Worm (Caenorhabditis elegans): ENCODE results near the gene ZK792.1.

The ZK792.1 gene

DNA sequence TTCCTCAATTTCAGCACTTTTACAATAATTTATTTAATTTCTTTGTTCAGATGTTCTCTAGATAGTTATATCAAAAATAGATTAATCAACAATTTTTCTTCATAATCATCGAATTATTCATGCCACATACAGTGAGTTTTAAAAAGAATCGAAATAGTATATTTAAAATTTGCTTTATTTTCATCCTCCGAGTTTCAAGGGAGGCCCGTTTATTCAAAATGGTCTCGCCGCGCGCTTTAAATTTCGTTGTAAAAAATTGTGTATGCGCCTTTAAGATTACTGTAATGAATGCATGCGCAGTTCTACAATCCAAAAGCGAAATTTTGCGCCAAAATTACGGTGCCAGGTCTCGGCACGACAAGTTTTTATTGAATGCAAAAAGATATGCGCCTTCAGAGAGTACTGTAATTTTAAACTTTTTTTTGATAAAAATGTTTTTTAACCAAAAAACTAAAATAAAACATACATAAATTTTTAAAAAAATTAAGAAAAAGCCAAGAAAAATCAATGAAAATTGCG, at the start of gene ZK792.1:
ZK792.1 (plus strand) TSS at position 51 of the 519 bp plus-strand sequence.
- no peak for TF ChIP-seq unc-62 (GFP tag; optimal IDR thresholded peaks at IDR 0.05)

DNA sequence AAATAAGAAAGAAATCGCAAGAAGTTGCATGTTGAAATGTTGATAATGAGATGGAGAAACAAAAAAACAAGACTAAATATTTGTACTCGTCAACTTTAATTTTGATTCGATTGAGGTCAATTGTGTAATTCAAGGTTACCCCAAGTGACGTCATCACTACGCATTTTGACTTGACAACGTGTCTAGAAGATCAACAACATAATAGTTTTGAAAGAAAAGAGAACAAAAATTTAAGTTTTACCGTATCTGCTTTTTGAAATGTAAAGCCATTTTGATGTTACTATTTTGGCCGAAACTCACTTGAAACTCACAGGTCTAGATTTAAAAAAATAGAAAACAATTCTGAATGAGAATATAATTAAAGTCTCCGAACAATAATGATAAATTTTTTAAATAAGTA, 38.7 kb upstream of the ZK792.1 start, which contains the start of gene dsl-5:
dsl-5 (minus strand) TSS at position 101 of the 400 bp plus-strand sequence.
- no peak for TF ChIP-seq unc-62 (GFP tag; optimal IDR thresholded peaks at IDR 0.05)

DNA sequence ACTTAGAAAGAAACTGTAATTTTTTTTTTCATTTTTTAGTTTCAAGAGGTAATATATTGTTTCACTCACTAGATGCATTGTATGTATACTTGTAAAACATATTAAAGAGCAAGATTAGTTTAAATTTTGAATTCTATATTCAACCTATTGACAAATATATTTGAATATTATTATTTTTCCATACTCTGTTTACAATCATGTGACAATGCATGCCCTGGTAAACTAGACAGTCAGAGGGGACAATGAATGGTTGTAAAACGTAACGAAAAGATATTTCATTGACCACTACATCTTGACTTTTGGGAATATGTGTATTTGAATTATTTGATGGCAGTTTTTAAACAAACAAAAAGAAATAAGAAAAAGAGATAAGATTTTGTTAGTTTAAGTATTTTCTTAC, 37.3 kb upstream of the ZK792.1 start:
- TF ChIP-seq unc-62 (GFP tag; optimal IDR thresholded peaks at IDR 0.05), result no peak

DNA sequence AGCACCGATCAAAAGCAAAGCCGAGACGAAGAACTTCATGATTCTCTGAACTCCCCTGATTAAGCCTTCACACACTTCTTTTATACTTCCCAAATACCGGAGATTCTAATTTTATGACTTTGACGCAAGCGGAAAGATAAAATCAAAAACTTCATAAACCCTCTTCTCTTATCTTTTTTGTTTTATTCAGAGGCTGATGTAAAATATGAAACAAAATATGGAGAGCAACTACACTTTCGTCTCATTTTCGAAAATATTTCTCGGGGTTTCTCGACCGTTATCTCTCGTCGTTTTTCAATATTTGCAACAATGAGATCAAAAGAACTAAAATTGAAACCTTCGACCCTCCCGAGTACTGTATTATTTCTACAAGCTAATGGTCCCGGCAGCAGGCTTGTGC, 36.6 kb upstream of the ZK792.1 start, which contains the start of gene lys-4:
lys-4 (minus strand) TSS at position 115 of the 400 bp plus-strand sequence.
- TF ChIP-seq unc-62 (GFP tag; optimal IDR thresholded peaks at IDR 0.05), result no peak

DNA sequence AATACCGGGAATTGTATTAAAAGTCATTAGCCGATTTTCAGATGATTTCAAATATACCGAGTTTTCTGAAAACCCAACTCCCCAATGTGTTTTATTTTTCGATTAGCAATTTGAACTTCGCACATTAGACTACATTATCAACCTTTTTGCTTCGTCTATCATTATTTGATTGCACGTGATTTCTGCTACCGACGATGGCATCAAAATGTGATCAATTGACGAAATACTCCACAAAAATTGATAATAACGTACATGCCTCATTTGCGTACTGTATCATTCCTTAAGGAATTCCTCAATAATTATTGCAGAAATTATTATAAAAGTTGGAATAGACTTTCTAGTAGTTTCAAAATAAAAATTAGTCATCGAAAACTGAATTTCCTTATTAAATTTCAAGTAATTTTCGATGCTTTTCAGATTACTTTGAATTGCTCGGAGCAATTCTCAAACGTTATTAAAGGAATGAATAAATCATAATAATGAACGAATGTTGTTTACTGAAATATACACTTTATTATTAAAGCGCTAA, 35.8 kb upstream of the ZK792.1 start:
- no peak for TF ChIP-seq unc-62 (GFP tag; optimal IDR thresholded peaks at IDR 0.05)

DNA sequence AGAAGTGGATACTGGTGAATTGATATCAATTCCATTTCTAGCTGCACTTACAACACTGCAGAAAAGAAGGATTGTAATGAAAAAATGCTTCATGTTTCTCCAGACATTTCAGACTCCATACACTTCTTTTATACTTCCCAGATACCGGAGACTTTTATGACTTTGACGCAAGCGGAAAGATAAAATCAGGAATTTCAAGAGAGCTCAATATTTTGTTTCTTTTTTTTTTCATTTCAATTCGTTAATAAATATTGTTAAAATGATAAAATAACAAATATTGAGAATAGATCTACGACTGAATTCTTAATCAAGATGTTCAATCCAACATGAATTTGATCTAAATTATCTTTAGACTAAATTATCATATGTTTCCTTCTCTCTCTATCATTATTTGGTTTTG, 34.2 kb upstream of the ZK792.1 start, which contains the start of gene lys-5:
lys-5 (minus strand) TSS at position 101 of the 400 bp plus-strand sequence.
- no peak for TF ChIP-seq unc-62 (GFP tag; optimal IDR thresholded peaks at IDR 0.05)

DNA sequence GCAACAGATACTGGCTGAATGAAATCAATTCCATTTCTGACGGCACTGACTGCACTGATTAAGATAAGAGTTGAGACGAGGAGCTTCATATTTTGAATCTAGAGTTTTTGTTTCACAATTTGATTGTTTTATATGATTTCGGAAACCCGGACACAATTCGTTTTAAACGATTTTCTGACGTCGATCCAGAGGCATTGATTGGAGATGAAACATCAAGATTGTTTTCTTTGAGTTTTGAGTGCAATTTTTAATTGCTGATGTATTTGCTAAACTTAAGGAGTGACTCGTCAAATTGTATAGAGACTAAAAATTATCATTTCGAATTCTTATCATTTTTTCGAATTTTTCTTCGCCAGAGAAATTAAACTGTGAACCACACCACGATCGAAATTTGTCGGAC, 31.8 kb upstream of the ZK792.1 start, which contains the start of gene lys-6:
lys-6 (minus strand) TSS at position 101 of the 400 bp plus-strand sequence.
- TF ChIP-seq unc-62 (GFP tag; optimal IDR thresholded peaks at IDR 0.05), result no peak

DNA sequence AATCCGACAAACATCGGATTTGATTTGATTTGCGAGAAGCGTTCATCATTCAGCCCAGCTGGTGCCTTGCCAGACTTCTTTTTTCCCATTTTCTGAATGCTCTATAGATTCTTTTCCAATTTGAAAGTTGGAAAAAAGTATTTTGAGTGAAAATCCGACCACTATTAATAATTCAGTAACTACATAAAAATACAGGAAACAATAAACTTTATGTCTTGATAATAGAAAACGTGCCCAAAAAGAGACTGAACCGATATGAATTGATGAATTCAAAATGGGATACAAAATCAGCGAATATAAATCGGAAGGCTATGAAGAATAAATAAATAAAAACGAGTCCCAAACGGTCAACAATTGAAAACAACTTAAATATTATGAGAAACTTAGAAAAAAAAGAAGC, 27.9 kb upstream of the ZK792.1 start, which contains the start of gene F58B3.4:
F58B3.4 (minus strand) TSS at position 101 of the 400 bp plus-strand sequence.
- TF ChIP-seq unc-62 (GFP tag; optimal IDR thresholded peaks at IDR 0.05), result no peak

DNA sequence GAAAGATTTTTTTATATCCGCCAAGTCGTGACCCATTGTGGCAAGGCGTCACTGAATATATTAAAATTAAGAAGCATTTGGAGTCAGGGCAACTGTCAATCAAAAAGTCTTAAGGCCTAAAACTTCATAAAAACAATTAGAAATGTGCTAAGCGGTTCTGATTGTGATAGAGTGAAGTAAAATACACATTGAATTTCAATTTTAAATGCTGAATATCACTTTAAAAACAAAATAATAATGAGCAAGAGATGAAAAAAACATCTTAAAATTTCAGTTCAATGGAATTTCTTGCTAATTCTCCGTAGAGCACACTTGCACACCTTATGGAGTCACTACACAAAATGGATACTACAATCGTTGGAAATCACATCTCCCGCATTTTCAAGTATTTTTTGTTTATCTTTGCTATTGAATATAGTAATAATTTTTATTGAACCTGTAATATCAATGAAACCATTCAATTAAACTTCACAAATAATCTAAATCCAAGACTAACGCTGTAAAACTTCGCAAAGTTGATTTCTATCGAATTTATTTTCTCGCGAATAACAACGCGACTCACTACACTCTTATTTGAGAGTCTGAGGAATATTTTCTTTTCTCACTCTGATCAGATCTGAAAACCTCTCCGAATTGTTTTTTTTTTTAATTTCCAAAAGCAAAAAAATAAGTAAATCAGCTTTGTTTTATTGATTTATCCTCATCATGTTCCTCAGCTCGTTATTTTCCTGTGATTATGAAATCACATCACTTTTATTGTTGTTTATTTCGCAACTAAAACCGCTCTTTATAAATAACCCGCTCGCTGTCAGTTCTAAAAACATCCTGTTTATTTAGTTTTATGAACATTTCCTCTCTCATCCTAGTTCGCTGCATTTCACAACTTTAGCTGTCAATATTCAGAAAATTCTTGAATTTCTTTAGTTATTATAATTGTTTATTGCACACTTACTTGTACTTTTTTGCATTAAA, 23.9 kb upstream of the ZK792.1 start, which contains the start of gene mars-1:
mars-1 (minus strand) TSS at position 51 of the 972 bp plus-strand sequence.
- no peak for TF ChIP-seq unc-62 (GFP tag; optimal IDR thresholded peaks at IDR 0.05)

DNA sequence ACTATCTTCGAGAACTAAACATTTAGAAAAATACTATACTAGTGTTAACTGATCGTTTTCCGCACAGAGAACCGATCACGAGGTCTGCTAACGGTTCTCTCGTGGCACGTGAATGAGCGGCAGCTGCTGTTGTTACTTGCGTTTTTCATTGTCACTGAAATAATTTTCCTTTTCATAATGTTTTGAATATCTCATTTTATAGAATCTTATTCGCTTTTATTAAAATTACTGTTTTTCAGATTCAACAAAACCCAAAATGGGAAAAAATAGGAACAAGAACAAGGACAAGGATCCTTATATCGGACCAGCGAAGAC, 23.3 kb upstream of the ZK792.1 start, which contains the start of gene F58B3.6:
F58B3.6 (plus strand) TSS at position 240 of the 315 bp plus-strand sequence.
- TF ChIP-seq unc-62 (GFP tag; optimal IDR thresholded peaks at IDR 0.05), result no peak

DNA sequence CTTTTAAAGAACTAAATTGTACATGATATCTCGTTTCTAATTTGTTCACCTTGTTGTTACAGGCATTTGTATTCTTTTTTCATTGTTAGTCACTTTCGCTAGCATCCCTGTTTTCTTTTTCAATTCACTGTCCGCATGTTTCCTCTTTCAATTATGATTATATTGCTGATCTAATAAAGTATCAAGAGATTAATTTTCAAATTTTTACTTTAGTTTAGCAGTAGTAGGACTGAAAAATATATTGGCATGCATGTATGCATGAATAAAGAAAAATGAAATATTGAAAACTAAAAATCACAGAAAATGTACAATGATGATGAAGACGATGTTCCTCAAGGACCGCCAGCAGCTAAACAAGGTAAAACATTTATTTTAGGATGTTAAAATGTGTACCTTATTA, 21.6 kb upstream of the ZK792.1 start, which contains the start of gene rbm-17:
rbm-17 (plus strand) TSS at position 301 of the 400 bp plus-strand sequence.
- TF ChIP-seq unc-62 (GFP tag; optimal IDR thresholded peaks at IDR 0.05), result no peak

DNA sequence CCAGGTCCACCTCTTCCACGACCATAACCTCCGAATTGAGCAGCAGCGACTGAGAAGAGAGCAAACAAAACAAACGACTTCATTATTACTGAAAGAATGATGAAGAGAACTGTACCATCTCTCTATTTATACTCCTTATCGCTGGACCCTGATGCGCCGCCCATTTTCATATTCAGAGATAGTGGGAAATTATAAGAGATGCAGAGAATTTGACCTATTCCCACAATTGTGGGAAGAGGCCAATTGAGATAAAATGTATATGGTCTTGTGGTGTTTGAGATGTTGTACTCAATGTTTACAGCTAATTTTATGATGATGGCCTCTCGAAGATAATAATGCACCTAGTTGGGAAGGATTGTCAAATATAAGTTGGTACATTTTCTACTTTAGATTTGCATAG, 18.7 kb upstream of the ZK792.1 start, which contains the start of gene ttr-50:
ttr-50 (minus strand) TSS at position 101 of the 400 bp plus-strand sequence.
- no peak for TF ChIP-seq unc-62 (GFP tag; optimal IDR thresholded peaks at IDR 0.05)

DNA sequence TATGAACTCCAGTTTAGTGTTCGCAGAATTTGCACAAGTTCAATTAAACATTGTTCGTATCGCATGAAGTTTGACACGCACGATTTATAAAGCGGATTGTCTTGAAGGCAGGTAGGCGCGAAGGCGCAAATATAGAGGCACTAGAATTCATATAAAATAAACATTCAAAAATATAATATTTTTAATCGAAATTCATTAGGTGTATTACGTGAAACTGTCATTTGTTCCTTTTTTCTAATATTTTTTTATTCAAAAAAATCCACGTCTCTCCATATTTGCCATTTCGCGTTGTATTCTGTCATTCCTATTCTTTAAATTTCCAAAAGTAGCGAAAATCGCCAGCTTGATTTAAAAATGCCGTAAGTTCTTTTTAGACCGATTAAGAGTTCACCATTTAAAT, 17.8 kb upstream of the ZK792.1 start, which contains the start of gene ZK809.1:
ZK809.1 (plus strand) TSS at position 301 of the 400 bp plus-strand sequence.
- TF ChIP-seq unc-62 (GFP tag; optimal IDR thresholded peaks at IDR 0.05), result no peak

DNA sequence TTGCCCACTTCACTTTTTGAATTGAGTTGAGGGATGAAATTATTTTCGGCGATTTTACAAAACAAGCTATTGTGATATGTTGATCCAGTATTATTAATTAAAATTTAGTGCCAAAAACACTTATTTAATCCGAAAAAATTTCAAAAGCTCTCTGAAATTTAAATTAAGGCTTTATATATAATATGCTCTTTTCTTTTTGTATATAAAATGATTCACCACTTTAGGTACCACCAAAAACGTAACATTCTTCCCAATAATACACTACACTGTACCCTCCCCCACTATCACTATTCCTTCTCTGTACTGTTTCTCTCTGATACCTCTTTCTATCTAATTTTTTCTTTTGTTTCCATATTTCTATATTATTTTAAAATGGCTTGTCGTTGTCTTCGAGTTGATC, 15.8 kb upstream of the ZK792.1 start, which contains the start of gene prx-2:
prx-2 (plus strand) TSS at position 301 of the 400 bp plus-strand sequence.
- no peak for TF ChIP-seq unc-62 (GFP tag; optimal IDR thresholded peaks at IDR 0.05)

DNA sequence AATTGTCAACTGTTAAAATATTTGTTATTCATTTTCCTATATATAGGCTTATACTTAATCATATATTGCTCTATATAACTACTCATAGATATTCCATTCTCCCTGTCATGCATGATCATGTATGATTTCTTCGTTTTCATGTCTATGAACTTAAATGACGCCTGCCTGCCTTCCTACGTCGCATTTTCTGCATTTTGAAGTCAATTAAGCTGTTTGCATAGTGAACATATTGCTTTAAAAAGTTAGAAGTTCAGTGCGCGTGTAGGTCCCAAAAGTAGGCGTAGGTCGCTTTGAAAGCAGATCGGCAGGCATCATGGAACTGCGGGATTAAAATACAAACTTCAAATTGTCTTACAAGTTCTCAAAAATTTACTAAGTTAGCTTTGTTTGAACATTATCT, 14.9 kb upstream of the ZK792.1 start:
- no peak for TF ChIP-seq unc-62 (GFP tag; optimal IDR thresholded peaks at IDR 0.05)

DNA sequence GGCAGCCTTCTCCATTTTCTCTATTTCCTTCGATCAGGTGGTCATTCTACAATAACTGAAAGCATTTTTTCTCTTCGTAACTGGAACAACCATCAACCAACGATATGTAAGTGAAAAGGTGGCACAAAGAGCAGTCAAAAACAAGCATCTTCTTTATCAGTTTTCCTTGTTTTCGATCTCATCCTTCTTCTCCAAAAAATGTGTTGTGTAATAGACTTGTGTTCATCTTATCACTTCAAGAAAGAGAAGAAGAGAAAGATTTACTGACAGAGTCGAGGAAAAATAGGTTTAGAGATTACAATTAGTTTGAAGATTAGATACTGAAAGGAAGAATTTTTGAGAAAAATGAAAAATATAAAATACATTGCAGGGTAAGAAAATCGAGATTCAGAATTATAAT, 14.3 kb upstream of the ZK792.1 start:
- no peak for TF ChIP-seq unc-62 (GFP tag; optimal IDR thresholded peaks at IDR 0.05)
